Fruit fly (Drosophila melanogaster) whole organism, embryonic: Measurements from ENCODE around the gene arm.

Experiments
- Abd-B ChIP-seq: fragments of 200-800 bp; sonication (Bioruptor generic); optimal IDR thresholded peaks from 2 replicates; lab custom pipeline; 2018; ENCODE audit warnings: missing biosample characterization, mild to moderate bottlenecking, missing genetic modification characterization, moderate library complexity
- Atf-2 ChIP-seq: fragments of 200-800 bp; sonication (Bioruptor generic); optimal IDR thresholded peaks from 2 replicates; lab custom pipeline; 2016; ENCODE audit warnings: missing biosample characterization, missing genetic modification characterization
- BtbVII ChIP-seq: fragments of 200-800 bp; sonication (Bioruptor generic); optimal IDR thresholded peaks from 3 replicates; lab custom pipeline; 2017; ENCODE audit warnings: missing biosample characterization, mild to moderate bottlenecking, missing genetic modification characterization
- CG11723 ChIP-seq: fragments of 200-800 bp; sonication (Bioruptor generic); optimal IDR thresholded peaks from 2 replicates; lab custom pipeline; 2017; ENCODE audit warnings: missing biosample characterization, mild to moderate bottlenecking, missing genetic modification characterization
- CG12942 ChIP-seq: fragments of 200-800 bp; sonication (Bioruptor generic); optimal IDR thresholded peaks from 3 replicates; lab custom pipeline; 2016; ENCODE audit warnings: missing biosample characterization, missing genetic modification characterization
- CG17612 ChIP-seq: fragments of 200-800 bp; sonication (Bioruptor generic); IDR thresholded peaks from 2 replicates; pipeline ENCODE4 v1.3.6; 2022; ENCODE audit warnings: missing biosample characterization, missing genetic modification characterization
- CG17802 ChIP-seq: fragments of 200-800 bp; sonication (Bioruptor generic); optimal IDR thresholded peaks from 2 replicates; lab custom pipeline; 2018; ENCODE audit warnings: missing biosample characterization, mild to moderate bottlenecking, missing genetic modification characterization, moderate library complexity
- CG17912 ChIP-seq: fragments of 200-800 bp; sonication (Bioruptor generic); optimal IDR thresholded peaks from 2 replicates; lab custom pipeline; 2018; ENCODE audit warnings: missing biosample characterization, mild to moderate bottlenecking, missing genetic modification characterization
- CG18011 ChIP-seq: fragments of 200-800 bp; sonication (Bioruptor generic); optimal IDR thresholded peaks from 2 replicates; lab custom pipeline; 2017; ENCODE audit warnings: missing biosample characterization, missing genetic modification characterization, mild to moderate bottlenecking, moderate library complexity, missing genotype
- CG18764 ChIP-seq: fragments of 200-800 bp; sonication (Bioruptor generic); optimal IDR thresholded peaks from 3 replicates; lab custom pipeline; 2016; ENCODE audit warnings: missing biosample characterization, missing genetic modification characterization
- CG2712 ChIP-seq: fragments of 200-800 bp; optimal IDR thresholded peaks from 3 replicates; lab custom pipeline; 2019; ENCODE audit warnings: missing biosample characterization, mild to moderate bottlenecking, missing genetic modification characterization, moderate library complexity
- CG30020 ChIP-seq: fragments of 200-800 bp; optimal IDR thresholded peaks from 2 replicates; lab custom pipeline; 2019; ENCODE audit warnings: missing biosample characterization, mild to moderate bottlenecking, missing genetic modification characterization, moderate library complexity
- CG42726 ChIP-seq: fragments of 200-800 bp; sonication (Bioruptor generic); IDR thresholded peaks from 2 replicates; pipeline ENCODE4 v1.3.6; 2022; ENCODE audit warnings: missing biosample characterization, missing genetic modification characterization; ENCODE audit not compliant: partially characterized antibody
- CG4707 ChIP-seq: fragments of 200-800 bp; sonication (Bioruptor generic); optimal IDR thresholded peaks from 2 replicates; lab custom pipeline; 2018; ENCODE audit warnings: missing biosample characterization, mild to moderate bottlenecking, missing genetic modification characterization, moderate library complexity
- CG5953 ChIP-seq: fragments of 200-800 bp; sonication (Bioruptor generic); IDR thresholded peaks from 2 replicates; pipeline ENCODE4 v1.3.6; 2022; ENCODE audit warnings: missing biosample characterization, missing genetic modification characterization
- Dbx ChIP-seq: fragments of 200-800 bp; sonication (Bioruptor generic); IDR thresholded peaks from 3 replicates; pipeline ENCODE4 v1.3.6; 2022; ENCODE audit warnings: missing biosample characterization, missing genetic modification characterization
- Fer2 ChIP-seq: fragments of 200-800 bp; sonication (Bioruptor generic); optimal IDR thresholded peaks from 2 replicates; lab custom pipeline; 2018; ENCODE audit warnings: missing biosample characterization, mild to moderate bottlenecking, missing genetic modification characterization, moderate library complexity
- Fer3 ChIP-seq: fragments of 200-800 bp; sonication (Bioruptor generic); optimal IDR thresholded peaks from 2 replicates; lab custom pipeline; 2018; ENCODE audit warnings: missing biosample characterization, mild to moderate bottlenecking, missing genetic modification characterization, moderate library complexity
- HLHmδ ChIP-seq: fragments of 200-800 bp; sonication (Bioruptor generic); optimal IDR thresholded peaks from 2 replicates; lab custom pipeline; 2018; ENCODE audit warnings: missing biosample characterization, mild to moderate bottlenecking, missing genetic modification characterization, moderate library complexity
- Kr ChIP-seq: fragments of 200-800 bp; sonication (Bioruptor generic); optimal IDR thresholded peaks from 2 replicates; lab custom pipeline; 2017; ENCODE audit warnings: missing biosample characterization, mild to moderate bottlenecking, missing genetic modification characterization
- MBD-R2 ChIP-seq: fragments of 200-800 bp; sonication (Bioruptor generic); IDR thresholded peaks from 2 replicates; pipeline ENCODE4 v1.3.6; 2022; ENCODE audit warnings: missing biosample characterization, missing genetic modification characterization
- Neu2 ChIP-seq: fragments of 200-800 bp; sonication (Bioruptor generic); optimal IDR thresholded peaks from 3 replicates; lab custom pipeline; 2016; ENCODE audit warnings: missing biosample characterization, missing genetic modification characterization, borderline replicate concordance
- NfI ChIP-seq: fragments of 200-800 bp; sonication (Bioruptor generic); optimal IDR thresholded peaks from 3 replicates; lab custom pipeline; 2018; ENCODE audit warnings: missing biosample characterization, mild to moderate bottlenecking, missing genetic modification characterization, moderate library complexity
- Side ChIP-seq: fragments of 200-800 bp; sonication (Bioruptor generic); optimal IDR thresholded peaks from 2 replicates; lab custom pipeline; 2016; ENCODE audit warnings: missing biosample characterization, missing genetic modification characterization
- Sry-β ChIP-seq: fragments of 200-800 bp; sonication (Bioruptor generic); optimal IDR thresholded peaks from 2 replicates; lab custom pipeline; 2018; ENCODE audit warnings: missing biosample characterization, mild to moderate bottlenecking, missing genetic modification characterization, moderate library complexity
- Trl ChIP-seq, 3 experiments: fragments of >200 bp in 2 of 3; fragments of 200-800 bp in 1 of 3; sonication (Bioruptor generic) in 1 of 3; optimal IDR thresholded peaks; 2 replicates in 1 of 3; 3 replicates in 2 of 3; lab custom pipeline; 2016 to 2017; ENCODE audit warnings: missing biosample characterization in 1 of 3, missing genetic modification characterization in 1 of 3
- Vsx1 ChIP-seq: fragments of 200-800 bp; sonication (Bioruptor generic); optimal IDR thresholded peaks from 2 replicates; lab custom pipeline; 2017; ENCODE audit warnings: missing biosample characterization, mild to moderate bottlenecking, missing genetic modification characterization, missing genetic modification reagents
- YL-1 ChIP-seq: fragments of 200-800 bp; sonication (Bioruptor generic); optimal IDR thresholded peaks from 3 replicates; lab custom pipeline; 2017; ENCODE audit warnings: missing biosample characterization, mild to moderate bottlenecking, missing genetic modification characterization
- ab ChIP-seq: fragments of 200-800 bp; sonication (Bioruptor generic); optimal IDR thresholded peaks from 2 replicates; lab custom pipeline; 2016; ENCODE audit warnings: missing biosample characterization, missing genetic modification characterization
- al ChIP-seq: fragments of 200-800 bp; sonication (Bioruptor generic); IDR thresholded peaks from 2 replicates; pipeline ENCODE4 v1.3.6; 2022; ENCODE audit warnings: missing biosample characterization, missing genetic modification characterization
- aop ChIP-seq: fragments of 200-800 bp; sonication (Bioruptor generic); IDR thresholded peaks from 2 replicates; pipeline ENCODE4 v1.3.6; 2022; ENCODE audit warnings: missing biosample characterization, missing genetic modification characterization
- bcd ChIP-seq: fragments of 200-800 bp; sonication (Bioruptor generic); optimal IDR thresholded peaks from 2 replicates; lab custom pipeline; 2017; ENCODE audit warnings: missing biosample characterization, mild to moderate bottlenecking, missing genetic modification characterization
- chm ChIP-seq: fragments of 200-800 bp; sonication (Bioruptor generic); IDR thresholded peaks from 2 replicates; pipeline ENCODE4 v1.3.6; 2022; ENCODE audit warnings: missing biosample characterization, missing genetic modification characterization
- ems ChIP-seq: fragments of 200-800 bp; sonication (Bioruptor generic); optimal IDR thresholded peaks from 3 replicates; lab custom pipeline; 2016; ENCODE audit warnings: missing biosample characterization, missing genetic modification characterization
- ewg ChIP-seq: fragments of 200-800 bp; sonication (Bioruptor generic); optimal IDR thresholded peaks from 3 replicates; lab custom pipeline; 2017; ENCODE audit warnings: mild to moderate bottlenecking, missing biosample characterization, missing genetic modification reagents, missing genetic modification characterization
- exex ChIP-seq: fragments of 200-800 bp; sonication (Bioruptor generic); optimal IDR thresholded peaks from 4 replicates; lab custom pipeline; 2018; ENCODE audit warnings: missing biosample characterization, mild to moderate bottlenecking, missing genetic modification characterization, moderate library complexity
- eyg ChIP-seq: fragments of 200-800 bp; sonication (Bioruptor generic); optimal IDR thresholded peaks from 3 replicates; lab custom pipeline; 2016; ENCODE audit warnings: missing biosample characterization, missing genetic modification characterization
- fd3F ChIP-seq: fragments of 200-800 bp; sonication (Bioruptor generic); optimal IDR thresholded peaks from 2 replicates; lab custom pipeline; 2018; ENCODE audit warnings: missing biosample characterization, mild to moderate bottlenecking, missing genetic modification characterization, moderate library complexity
- ham ChIP-seq: fragments of 200-800 bp; sonication (Bioruptor generic); IDR thresholded peaks from 2 replicates; pipeline ENCODE4 v1.3.6; 2022; ENCODE audit warnings: missing biosample characterization, missing genetic modification characterization
- hbn ChIP-seq: fragments of 200-800 bp; sonication (Bioruptor generic); IDR thresholded peaks from 2 replicates; pipeline ENCODE4 v1.3.6; 2022; ENCODE audit warnings: missing biosample characterization, missing genetic modification characterization; ENCODE audit not compliant: partially characterized antibody
- insv ChIP-seq, 2 experiments: fragments of 200-800 bp; sonication (Bioruptor generic); optimal IDR thresholded peaks; 3 replicates each; lab custom pipeline; 2016 to 2018; ENCODE audit warnings: missing biosample characterization in 2 of 2, missing genetic modification characterization in 2 of 2
- jumu ChIP-seq: fragments of 200-800 bp; sonication (Bioruptor generic); optimal IDR thresholded peaks from 3 replicates; lab custom pipeline; 2016; ENCODE audit warnings: missing biosample characterization, missing genetic modification characterization
- maf-S ChIP-seq: fragments of 200-800 bp; sonication (Bioruptor generic); optimal IDR thresholded peaks from 2 replicates; lab custom pipeline; 2016; ENCODE audit warnings: missing biosample characterization, missing genetic modification characterization
- pfk ChIP-seq: fragments of 200-800 bp; sonication (Bioruptor generic); optimal IDR thresholded peaks from 2 replicates; lab custom pipeline; 2018; ENCODE audit warnings: missing biosample characterization, mild to moderate bottlenecking, missing genetic modification characterization, moderate library complexity
- pros ChIP-seq: fragments of 200-800 bp; sonication (Bioruptor generic); optimal IDR thresholded peaks from 3 replicates; lab custom pipeline; 2019; ENCODE audit warnings: missing biosample characterization, mild to moderate bottlenecking, missing genetic modification characterization, moderate library complexity
- sc ChIP-seq, 3 experiments: fragments of >200 bp in 2 of 3; fragments of 200-800 bp in 1 of 3; sonication (Bioruptor generic) in 1 of 3; optimal IDR thresholded peaks; 2 replicates in 2 of 3; 3 replicates in 1 of 3; lab custom pipeline; 2017; ENCODE audit warnings: mild to moderate bottlenecking in 1 of 3, missing biosample characterization in 1 of 3, missing genetic modification characterization in 1 of 3, missing genetic modification reagents in 1 of 3
- tna ChIP-seq: fragments of 200-800 bp; sonication (Bioruptor generic); IDR thresholded peaks from 2 replicates; pipeline ENCODE4 v1.3.6; 2022; ENCODE audit warnings: missing biosample characterization, missing genetic modification characterization; ENCODE audit not compliant: partially characterized antibody
- usp ChIP-seq: fragments of >200 bp; optimal IDR thresholded peaks from 2 replicates; lab custom pipeline; 2017; ENCODE audit warnings: missing biosample characterization, missing genetic modification characterization
- yki ChIP-seq: fragments of >200 bp; optimal IDR thresholded peaks from 3 replicates; lab custom pipeline; 2018
- zen2 ChIP-seq: fragments of 200-800 bp; sonication (Bioruptor generic); IDR thresholded peaks from 3 replicates; pipeline ENCODE4 v1.3.6; 2022; ENCODE audit warnings: missing biosample characterization, missing genetic modification characterization; ENCODE audit not compliant: partially characterized antibody

Gene arm

dm6 chrX:1889926-1890325 lies 10.5 kb downstream of the arm start, which contains the start of the genes trr and mRpL16 (continued):
- TF ChIP-seq Trl (optimal IDR thresholded peaks at IDR 0.05; lab: Kevin White, UChicago) (no peak), Trl (GFP tag; optimal IDR thresholded peaks at IDR 0.05; lab: Kevin White, UChicago) (peak; percentile 24), CG2712 (tag; lab: Kevin White, UChicago) (peak; percentile 65), Neu2 (GFP tag; lab: Kevin White, UChicago) (no peak), pros (GFP tag; lab: Kevin White, UChicago) (no peak), MBD-R2 (GFP tag; lab: Robert Waterston, UW) (peak; percentile 84), NfI (GFP tag; lab: Kevin White, UChicago) (peak; percentile 59), ems (GFP tag; lab: Kevin White, UChicago) (no peak), Kr (no peak), Fer2 (tag; lab: Kevin White, UChicago) (no peak), sc (optimal IDR thresholded peaks at IDR 0.05; lab: Kevin White, UChicago) (no peak), sc (GFP tag; optimal IDR thresholded peaks at IDR 0.05; lab: Kevin White, UChicago) (no peak), Dbx (GFP tag; lab: Robert Waterston, UW) (peak; percentile 71), CG18011 (peak; percentile 29), ham (GFP tag; lab: Robert Waterston, UW) (no peak), chm (no peak), tna (GFP tag; lab: Robert Waterston, UW) (no peak), CG17612 (GFP tag; lab: Robert Waterston, UW) (no peak), usp (GFP tag; lab: Kevin White, UChicago) (no peak), Side (GFP tag; lab: Kevin White, UChicago) (peak; percentile 27), Abd-B (peak; percentile 64), Vsx1 (no peak), Atf-2 (no peak), ab (GFP tag; lab: Kevin White, UChicago) (no peak), al (no peak; the same call in 1 of the 2 replicates), hbn (GFP tag; lab: Robert Waterston, UW) (peak; percentile 76), CG18764 (no peak), fd3F (GFP tag; lab: Kevin White, UChicago) (peak; percentile 1), yki (lab: Kevin White, UChicago) (no peak), Sry-β (peak; percentile 6), eyg (GFP tag; lab: Kevin White, UChicago) (no peak), aop (GFP tag; lab: Robert Waterston, UW) (no peak), BtbVII (GFP tag; lab: Kevin White, UChicago) (no peak), CG5953 (GFP tag; lab: Robert Waterston, UW) (no peak), zen2 (GFP tag; lab: Robert Waterston, UW) (peak; percentile 30; the same call in 1 of the 3 replicates), CG30020 (peak; percentile 93), bcd (GFP tag; lab: Kevin White, UChicago) (no peak), HLHmδ (GFP tag; lab: Kevin White, UChicago) (no peak), CG11723 (no peak), CG12942 (GFP tag; lab: Kevin White, UChicago) (peak; percentile 6), pfk (GFP tag; lab: Kevin White, UChicago) (no peak), YL-1 (peak; percentile 86), CG4707 (no peak), CG17912 (GFP tag; lab: Kevin White, UChicago) (peak; percentile 30), ewg (GFP tag; lab: Kevin White, UChicago) (peak; percentile 4), CG42726 (GFP tag; lab: Robert Waterston, UW) (no peak), Fer3 (tag; lab: Kevin White, UChicago) (no peak), insv (GFP tag; optimal IDR thresholded peaks at IDR 0.05; lab: Kevin White, UChicago) (peak in 1 of 2 experiments; percentile 16), jumu (GFP tag; lab: Kevin White, UChicago) (peak; percentile 49), exex (no peak), CG17802 (tag; lab: Kevin White, UChicago) (peak; percentile 100), maf-S (GFP tag; lab: Kevin White, UChicago) (no peak)
